Worm (Caenorhabditis elegans) whole organism, midembryonic: Measurements from ENCODE around the gene fbxb-15.

ENCODE experiments used
- T22C8.4 ChIP-seq: fragments of 200-800 bp; sonication (Bioruptor generic); IDR thresholded peaks from 2 replicates; pipeline ENCODE4 v1.3.6; 2022; ENCODE audit warnings: missing genetic modification characterization, missing compliant biosample characterization
- cog-1 ChIP-seq: sonication (generic microtip); optimal IDR thresholded peaks from 2 replicates; lab custom pipeline; 2016; ENCODE audit warnings: missing genetic modification characterization, missing compliant biosample characterization
- flt-1 ChIP-seq: fragments of 200-800 bp; sonication (Bioruptor generic); IDR thresholded peaks from 2 replicates; pipeline ENCODE4 v1.3.6; 2022; ENCODE audit warnings: missing genetic modification characterization, missing compliant biosample characterization
- klf-2 ChIP-seq: fragments of 200-800 bp; sonication (Bioruptor generic); conservative IDR thresholded peaks from 2 replicates; pipeline ENCODE4 v1.3.6; 2022; ENCODE audit warnings: missing genetic modification reagents, missing genetic modification characterization, missing compliant biosample characterization
- med-1 ChIP-seq: sonication (generic microtip); optimal IDR thresholded peaks from 2 replicates; lab custom pipeline; 2017; ENCODE audit warnings: missing genetic modification characterization, mild to moderate bottlenecking, missing compliant biosample characterization, antibody characterized with exemption, missing genetic modification reagents; ENCODE audit not compliant: insufficient read depth
- ref-1 ChIP-seq: fragments of 200-800 bp; sonication (Bioruptor generic); conservative IDR thresholded peaks from 2 replicates; pipeline ENCODE4 v1.3.6; 2022; ENCODE audit warnings: missing genetic modification reagents, missing genetic modification characterization, missing compliant biosample characterization
- tab-1 ChIP-seq: fragments of 200-800 bp; sonication (Bioruptor generic); IDR thresholded peaks from 2 replicates; pipeline ENCODE4 v1.3.6; 2022; ENCODE audit warnings: missing genetic modification characterization, missing compliant biosample characterization
- ztf-23 ChIP-seq: fragments of 200-800 bp; sonication (Bioruptor generic); IDR thresholded peaks from 2 replicates; pipeline ENCODE4 v1.3.6; 2022; ENCODE audit warnings: missing genetic modification reagents, missing genetic modification characterization, missing compliant biosample characterization
- ztf-29 ChIP-seq: fragments of 200-800 bp; sonication (Bioruptor generic); IDR thresholded peaks from 2 replicates; pipeline ENCODE4 v1.3.6; 2022; ENCODE audit warnings: missing genetic modification reagents, missing genetic modification characterization, missing compliant biosample characterization

DNA sequence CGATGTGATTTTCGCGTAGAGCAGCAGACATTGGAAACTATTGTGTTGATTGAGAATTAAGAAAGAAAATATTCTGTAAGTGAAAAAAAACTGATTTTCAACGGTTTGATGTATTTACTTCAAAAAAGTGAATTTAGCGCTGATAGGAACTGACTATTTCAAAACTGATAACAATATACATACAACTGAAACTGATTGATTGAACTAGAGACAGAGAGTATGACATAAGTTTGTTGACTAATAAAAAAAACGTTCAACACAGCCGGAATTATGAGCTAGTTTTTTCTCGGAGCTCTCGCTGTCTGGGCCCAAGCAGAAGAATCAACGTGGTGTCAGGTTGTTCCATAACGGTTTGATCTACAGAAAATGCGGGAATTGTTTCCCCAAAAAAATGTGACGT lies 39.3 kb downstream of the fbxb-15 start, which contains the start of gene fbxa-164:
- TF ChIP-seq flt-1 = no peak
- no peak for TF ChIP-seq klf-2 (GFP tag; lab: Robert Waterston, UW)
- TF ChIP-seq ztf-23 = no peak
- no peak for TF ChIP-seq cog-1 (tag; lab: Kevin White, UChicago)
- no peak for TF ChIP-seq ref-1
- no peak for TF ChIP-seq med-1 (GFP tag; lab: Kevin White, UChicago)
- TF ChIP-seq tab-1 = no peak
- no peak for TF ChIP-seq ztf-29 (GFP tag; lab: Robert Waterston, UW)
- no peak for TF ChIP-seq T22C8.4
